Worm (Caenorhabditis elegans) whole organism, midembryonic: ENCODE data around the gene rps-0.
"Not testable (repeated sequence)": the region's sequence is repeated elsewhere in the genome, so short reads cannot be mapped to it uniquely, and the experiment has no call there.

ENCODE experiments used
- T22C8.4 ChIP-seq: fragments of 200-800 bp; sonication (Bioruptor generic); IDR thresholded peaks from 2 replicates; pipeline ENCODE4 v1.3.6; 2022; ENCODE audit warnings: missing genetic modification characterization, missing compliant biosample characterization
- cog-1 ChIP-seq: sonication (generic microtip); optimal IDR thresholded peaks from 2 replicates; lab custom pipeline; 2016; ENCODE audit warnings: missing genetic modification characterization, missing compliant biosample characterization
- flt-1 ChIP-seq: fragments of 200-800 bp; sonication (Bioruptor generic); IDR thresholded peaks from 2 replicates; pipeline ENCODE4 v1.3.6; 2022; ENCODE audit warnings: missing genetic modification characterization, missing compliant biosample characterization
- klf-2 ChIP-seq: fragments of 200-800 bp; sonication (Bioruptor generic); conservative IDR thresholded peaks from 2 replicates; pipeline ENCODE4 v1.3.6; 2022; ENCODE audit warnings: missing genetic modification reagents, missing genetic modification characterization, missing compliant biosample characterization
- med-1 ChIP-seq: sonication (generic microtip); optimal IDR thresholded peaks from 2 replicates; lab custom pipeline; 2017; ENCODE audit warnings: missing genetic modification characterization, mild to moderate bottlenecking, missing compliant biosample characterization, antibody characterized with exemption, missing genetic modification reagents; ENCODE audit not compliant: insufficient read depth
- ref-1 ChIP-seq: fragments of 200-800 bp; sonication (Bioruptor generic); conservative IDR thresholded peaks from 2 replicates; pipeline ENCODE4 v1.3.6; 2022; ENCODE audit warnings: missing genetic modification reagents, missing genetic modification characterization, missing compliant biosample characterization
- tab-1 ChIP-seq: fragments of 200-800 bp; sonication (Bioruptor generic); IDR thresholded peaks from 2 replicates; pipeline ENCODE4 v1.3.6; 2022; ENCODE audit warnings: missing genetic modification characterization, missing compliant biosample characterization
- ztf-23 ChIP-seq: fragments of 200-800 bp; sonication (Bioruptor generic); IDR thresholded peaks from 2 replicates; pipeline ENCODE4 v1.3.6; 2022; ENCODE audit warnings: missing genetic modification reagents, missing genetic modification characterization, missing compliant biosample characterization
- ztf-29 ChIP-seq: fragments of 200-800 bp; sonication (Bioruptor generic); IDR thresholded peaks from 2 replicates; pipeline ENCODE4 v1.3.6; 2022; ENCODE audit warnings: missing genetic modification reagents, missing genetic modification characterization, missing compliant biosample characterization

The rps-0 gene

DNA sequence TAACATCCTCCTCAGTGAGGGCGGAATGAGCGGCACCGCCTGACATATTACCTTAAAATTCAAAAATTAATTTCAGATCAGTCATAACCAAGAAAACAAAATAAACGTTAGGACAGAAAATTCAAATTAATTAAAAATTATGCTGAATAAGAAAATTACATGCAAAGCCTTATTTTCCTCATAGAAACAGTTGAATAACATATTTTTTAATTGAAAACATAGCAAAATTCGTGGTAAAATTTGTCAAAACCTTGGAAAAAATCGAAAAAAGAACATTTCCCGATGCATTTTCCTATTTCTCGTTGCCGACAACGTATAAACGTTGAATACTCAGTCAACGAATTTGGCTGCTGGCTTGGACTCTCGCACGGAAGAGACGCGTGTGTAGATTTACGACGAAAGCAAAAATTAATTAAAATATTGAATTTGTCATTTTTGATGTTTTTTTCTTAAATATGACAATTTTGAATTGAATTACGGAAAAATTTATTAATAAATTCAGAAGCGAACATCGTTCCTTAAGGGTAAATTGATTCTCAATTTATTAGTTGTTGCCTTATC is at the start of gene rps-0, which contains the start of gene rbg-3:
Gene rps-0, minus strand, starts transcription at position 51 of the 561 bp plus-strand sequence.
Gene rbg-3, plus strand, starts transcription at position 424 of the 561 bp plus-strand sequence.
- TF ChIP-seq T22C8.4 (GFP tag; lab: Robert Waterston, UW) (no peak), ztf-23 (peak; percentile 71; the same call in 1 of the 2 replicates), ztf-29 (GFP tag; lab: Robert Waterston, UW) (0 out of 2 replicates have a peak, but pooled peaks have one; percentile 21), ref-1 (GFP tag; lab: Robert Waterston, UW) (no peak), klf-2 (GFP tag; lab: Robert Waterston, UW) (no peak), flt-1 (no peak), tab-1 (GFP tag; lab: Robert Waterston, UW) (no peak), med-1 (GFP tag; lab: Kevin White, UChicago) (no peak), cog-1 (peak; percentile 41)

DNA sequence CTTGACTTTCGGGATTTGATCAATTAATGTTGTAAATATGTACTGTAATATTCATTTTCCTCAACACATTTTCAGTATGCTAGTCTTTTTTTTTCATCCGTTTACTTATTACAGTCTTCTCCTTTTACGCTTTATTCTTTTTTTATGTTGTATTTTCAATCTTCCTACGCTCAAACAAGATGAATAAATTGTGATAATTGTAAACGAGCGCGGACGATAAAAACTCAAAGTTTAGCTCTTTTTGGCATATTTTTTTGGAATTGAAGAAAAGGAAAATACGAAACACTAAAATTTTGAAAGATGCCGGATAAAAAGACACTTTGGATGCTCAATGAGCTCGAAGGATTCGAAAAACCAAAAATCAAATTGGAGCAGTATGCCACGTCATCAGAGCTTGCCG is 48.9 kb upstream of the rps-0 start, which contains the start of gene metl-5:
Gene metl-5, plus strand, starts transcription at position 301 of the 400 bp plus-strand sequence.
- TF ChIP-seq tab-1 (GFP tag; lab: Robert Waterston, UW) (no peak), T22C8.4 (GFP tag; lab: Robert Waterston, UW) (no peak), med-1 (GFP tag; lab: Kevin White, UChicago) (no peak), ztf-23 (no peak), klf-2 (GFP tag; lab: Robert Waterston, UW) (no peak), ref-1 (GFP tag; lab: Robert Waterston, UW) (no peak), cog-1 (no peak), ztf-29 (GFP tag; lab: Robert Waterston, UW) (no peak), flt-1 (no peak)

DNA sequence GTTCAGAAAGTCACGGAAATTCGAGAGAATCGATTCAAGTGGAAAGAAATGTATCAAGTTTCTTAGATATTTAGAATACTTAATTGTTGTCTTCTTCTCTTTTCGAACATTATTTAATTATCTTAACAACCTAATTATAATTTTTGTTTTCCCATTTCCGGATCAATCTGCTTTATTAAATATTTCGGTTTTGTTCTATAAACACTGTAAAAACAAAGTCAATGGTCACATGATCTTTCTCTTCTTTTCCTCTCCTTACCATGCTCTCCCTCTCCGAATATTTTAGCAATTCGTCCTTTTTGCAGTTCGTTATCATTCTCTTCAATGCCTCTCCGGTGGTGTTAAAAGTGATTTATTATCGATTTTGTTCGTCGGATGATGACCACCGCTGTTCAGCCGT is 42.7 kb upstream of the rps-0 start, which contains the start of gene tag-325:
Gene tag-325, plus strand, starts transcription at position 301 of the 400 bp plus-strand sequence.
- TF ChIP-seq ztf-29 (GFP tag; lab: Robert Waterston, UW) (no peak), ref-1 (GFP tag; lab: Robert Waterston, UW) (no peak), ztf-23 (no peak), cog-1 (no peak), tab-1 (GFP tag; lab: Robert Waterston, UW) (no peak), flt-1 (no peak), klf-2 (GFP tag; lab: Robert Waterston, UW) (no peak), med-1 (GFP tag; lab: Kevin White, UChicago) (no peak), T22C8.4 (GFP tag; lab: Robert Waterston, UW) (no peak)

- TF ChIP-seq T22C8.4 (GFP tag; lab: Robert Waterston, UW) (0 out of 2 replicates have a peak, but pooled peaks have one; percentile 27), ztf-23 (no peak), ztf-29 (GFP tag; lab: Robert Waterston, UW) (no peak), flt-1 (no peak)
Observed at ce11 chrIII:4796039-4796438, 42.2 kb upstream of the rps-0 start.

ce11 chrIII:4792560-4793136 is 38.8 kb upstream of the rps-0 start, which contains the start of gene mip-1:
Gene mip-1 (plus strand): TSS chrIII:4793086.
- TF ChIP-seq flt-1 (no peak), T22C8.4 (GFP tag; lab: Robert Waterston, UW) (no peak), med-1 (GFP tag; lab: Kevin White, UChicago) (no peak), klf-2 (GFP tag; lab: Robert Waterston, UW) (no peak), cog-1 (no peak), tab-1 (GFP tag; lab: Robert Waterston, UW) (no peak), ztf-23 (no peak), ref-1 (GFP tag; lab: Robert Waterston, UW) (no peak), ztf-29 (GFP tag; lab: Robert Waterston, UW) (no peak)

ce11 chrIII:4785714-4786113 is 31.9 kb upstream of the rps-0 start, which contains the start of gene mel-28:
Gene mel-28 (plus strand): TSS chrIII:4786080.
- TF ChIP-seq ztf-29 (GFP tag; lab: Robert Waterston, UW) (no peak), klf-2 (GFP tag; lab: Robert Waterston, UW) (no peak), med-1 (GFP tag; lab: Kevin White, UChicago) (no peak), tab-1 (GFP tag; lab: Robert Waterston, UW) (no peak), ztf-23 (no peak), cog-1 (no peak), flt-1 (no peak), T22C8.4 (GFP tag; lab: Robert Waterston, UW) (no peak), ref-1 (GFP tag; lab: Robert Waterston, UW) (no peak)

ce11 chrIII:4785131-4785530 is 31.3 kb upstream of the rps-0 start, which contains the start of gene enu-3.2:
Gene enu-3.2 (minus strand): TSS chrIII:4785235.
- TF ChIP-seq cog-1; ref-1 (GFP tag; lab: Robert Waterston, UW); klf-2 (GFP tag; lab: Robert Waterston, UW): not testable (repeated sequence)

DNA sequence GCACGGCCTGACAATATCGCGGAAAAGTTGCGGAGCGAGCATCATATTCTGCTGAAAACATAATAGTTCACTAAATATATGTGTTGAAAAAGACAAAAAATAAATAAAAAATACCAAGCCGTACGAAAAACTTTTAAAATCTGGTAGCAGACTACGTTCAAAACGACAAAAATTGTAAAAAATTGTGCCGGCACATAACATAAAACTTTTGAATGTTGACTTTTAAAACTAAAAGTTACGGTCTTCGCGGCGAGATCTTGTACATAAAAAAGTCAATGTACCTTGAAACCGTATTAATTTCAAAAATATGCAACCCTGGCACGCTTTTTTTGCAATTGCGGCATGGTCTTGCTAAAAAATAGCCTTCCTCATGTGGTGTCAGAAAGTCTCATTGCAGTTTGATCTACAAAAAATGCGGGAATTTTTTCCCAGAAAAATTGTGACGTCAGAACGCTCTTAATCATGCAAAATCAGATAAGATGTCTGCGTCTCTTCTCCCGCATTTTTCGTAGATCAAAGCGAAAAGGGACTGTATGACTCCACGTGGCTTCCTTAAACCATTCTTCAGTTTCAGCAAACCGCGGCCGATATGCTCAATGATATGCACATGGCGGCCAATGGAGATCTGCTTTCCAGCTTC is 28.2 kb upstream of the rps-0 start, which contains the start of the genes gex-5 and C38D4.10:
Gene gex-5, minus strand, starts transcription at position 51 of the 640 bp plus-strand sequence.
Gene C38D4.10, plus strand, starts transcription at position 590 of the 640 bp plus-strand sequence.
- not testable (repeated sequence) for TF ChIP-seq tab-1, T22C8.4, klf-2 (GFP tag; lab: Robert Waterston, UW)

DNA sequence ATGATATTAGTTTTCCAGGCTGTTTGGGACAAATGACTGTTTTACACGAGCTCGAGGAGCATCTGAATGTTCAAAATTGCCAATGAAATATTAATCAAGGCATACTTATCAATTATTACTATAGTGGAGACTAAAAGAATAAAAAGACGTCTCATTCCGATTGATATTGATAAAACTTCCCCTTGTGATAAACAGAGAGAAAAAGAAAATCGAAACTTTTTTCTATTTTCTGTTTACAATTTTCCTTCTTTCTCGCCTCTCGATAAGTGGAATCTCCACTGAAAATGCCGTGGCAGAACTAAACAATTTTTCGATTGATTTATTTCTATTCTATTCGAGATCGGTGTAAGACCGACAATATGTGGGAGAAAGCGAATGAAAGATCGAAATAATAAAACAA is 26.0 kb upstream of the rps-0 start, which contains the start of gene B0393.9:
Gene B0393.9, minus strand, starts transcription at position 303 of the 400 bp plus-strand sequence.
- TF ChIP-seq tab-1 (GFP tag; lab: Robert Waterston, UW), result no peak
- TF ChIP-seq klf-2 (GFP tag; lab: Robert Waterston, UW), result no peak
- no peak for TF ChIP-seq cog-1
- no peak for TF ChIP-seq ztf-23
- TF ChIP-seq med-1 (GFP tag; lab: Kevin White, UChicago), result no peak
- no peak for TF ChIP-seq T22C8.4 (GFP tag; lab: Robert Waterston, UW)
- TF ChIP-seq ztf-29 (GFP tag; lab: Robert Waterston, UW), result no peak
- no peak for TF ChIP-seq flt-1
- no peak for TF ChIP-seq ref-1 (GFP tag; lab: Robert Waterston, UW)
